Fruit fly (Drosophila melanogaster) whole organism, adult: Measurements from ENCODE around the gene Phs.

Experiments
- CG11617 ChIP-seq: fragments of 200-800 bp; sonication (Bioruptor generic); optimal IDR thresholded peaks from 2 replicates; lab custom pipeline; 2017; ENCODE audit warnings: mild to moderate bottlenecking, missing biosample characterization, missing genetic modification reagents, missing genetic modification characterization
- CG12768 ChIP-seq: fragments of 200-800 bp; sonication (Bioruptor generic); optimal IDR thresholded peaks from 2 replicates; lab custom pipeline; 2017; ENCODE audit warnings: missing biosample characterization, missing genetic modification characterization, mild to moderate bottlenecking, moderate library complexity, missing genetic modification reagents
- CG14711 ChIP-seq: fragments of 200-800 bp; sonication (Bioruptor generic); optimal IDR thresholded peaks from 2 replicates; lab custom pipeline; 2018; ENCODE audit warnings: missing biosample characterization, mild to moderate bottlenecking, missing genetic modification characterization, moderate library complexity
- CG1620 ChIP-seq: fragments of 200-800 bp; sonication (Bioruptor generic); optimal IDR thresholded peaks from 2 replicates; lab custom pipeline; 2016; ENCODE audit warnings: missing biosample characterization, missing genetic modification characterization
- CG33017 ChIP-seq: fragments of 200-800 bp; sonication (Bioruptor generic); optimal IDR thresholded peaks from 2 replicates; lab custom pipeline; 2018; ENCODE audit warnings: missing biosample characterization, mild to moderate bottlenecking, missing genetic modification characterization, moderate library complexity
- CG5204 ChIP-seq: fragments of 200-800 bp; sonication (Bioruptor generic); optimal IDR thresholded peaks from 2 replicates; lab custom pipeline; 2016; ENCODE audit warnings: missing biosample characterization, missing genetic modification characterization
- CG7045 ChIP-seq: fragments of 200-800 bp; sonication (Bioruptor generic); optimal IDR thresholded peaks from 2 replicates; lab custom pipeline; 2017; ENCODE audit warnings: missing biosample characterization, mild to moderate bottlenecking, missing genetic modification characterization
- CG7101 ChIP-seq: fragments of 200-800 bp; sonication (Bioruptor generic); optimal IDR thresholded peaks from 2 replicates; lab custom pipeline; 2018; ENCODE audit warnings: missing biosample characterization, mild to moderate bottlenecking, missing genetic modification characterization, moderate library complexity
- Clk ChIP-seq: fragments of 200-800 bp; sonication (Bioruptor generic); optimal IDR thresholded peaks from 2 replicates; lab custom pipeline; 2017; ENCODE audit warnings: missing biosample characterization, missing genetic modification characterization
- Crg-1 ChIP-seq: fragments of 200-800 bp; sonication (Bioruptor generic); optimal IDR thresholded peaks from 2 replicates; lab custom pipeline; 2016; ENCODE audit warnings: missing biosample characterization, missing genetic modification characterization
- Hr96 ChIP-seq: fragments of 200-800 bp; sonication (Bioruptor generic); optimal IDR thresholded peaks from 2 replicates; lab custom pipeline; 2016; ENCODE audit warnings: missing biosample characterization, missing genetic modification characterization
- Mnt ChIP-seq: fragments of 200-800 bp; sonication (Bioruptor generic); optimal IDR thresholded peaks from 2 replicates; lab custom pipeline; 2016; ENCODE audit warnings: missing biosample characterization, mild to moderate bottlenecking, missing genetic modification characterization
- bab1 ChIP-seq: fragments of 200-800 bp; sonication (Bioruptor generic); optimal IDR thresholded peaks from 3 replicates; lab custom pipeline; 2019; ENCODE audit warnings: missing biosample characterization, mild to moderate bottlenecking, missing genetic modification characterization, moderate library complexity
- cic ChIP-seq: fragments of 200-800 bp; sonication (Bioruptor generic); optimal IDR thresholded peaks from 2 replicates; lab custom pipeline; 2017; ENCODE audit warnings: missing biosample characterization, mild to moderate bottlenecking, missing genetic modification characterization, moderate library complexity
- cnc ChIP-seq, 2 experiments: fragments of >200 bp; optimal IDR thresholded peaks; 2 replicates each; lab custom pipeline; 2017
- kay ChIP-seq: fragments of 200-800 bp; sonication (Bioruptor generic); peaks from one replicate; lab custom pipeline; 2016; ENCODE audit warnings: missing biosample characterization, missing genetic modification characterization, borderline replicate concordance
- ovo ChIP-seq: fragments of 200-800 bp; sonication (Bioruptor generic); optimal IDR thresholded peaks from 2 replicates; lab custom pipeline; 2016; ENCODE audit warnings: missing biosample characterization, missing genetic modification characterization
- pad ChIP-seq: fragments of 200-800 bp; sonication (Bioruptor generic); optimal IDR thresholded peaks from 3 replicates; lab custom pipeline; 2017; ENCODE audit warnings: missing biosample characterization, missing genetic modification characterization, mild to moderate bottlenecking, moderate library complexity, missing genetic modification reagents
- tj ChIP-seq: fragments of 200-800 bp; sonication (Bioruptor generic); optimal IDR thresholded peaks from 3 replicates; lab custom pipeline; 2017; ENCODE audit warnings: missing biosample characterization, mild to moderate bottlenecking, missing genetic modification characterization, moderate library complexity
- toe ChIP-seq: fragments of 200-800 bp; sonication (Bioruptor generic); optimal IDR thresholded peaks from 2 replicates; lab custom pipeline; 2016; ENCODE audit warnings: missing biosample characterization, missing genetic modification characterization

Gene Phs

dm6 chr3L:15619626-15620247 is at the start of gene Phs:
Phs (plus strand) TSS chr3L:15619901.
- TF ChIP-seq CG1620 (GFP tag; lab: Kevin White, UChicago) (peak; percentile 97), ovo (GFP tag; lab: Kevin White, UChicago) (peak; percentile 73), Hr96 (peak; percentile 84), CG12768 (peak; percentile 86), toe (GFP tag; lab: Kevin White, UChicago) (peak; percentile 82), Crg-1 (GFP tag; lab: Kevin White, UChicago) (peak; percentile 97), bab1 (GFP tag; lab: Kevin White, UChicago) (peak; percentile 20), kay (GFP tag; lab: Kevin White, UChicago) (no peak), Clk (peak; percentile 82), tj (peak; percentile 77), CG7045 (GFP tag; lab: Kevin White, UChicago) (peak; percentile 77), CG14711 (peak; percentile 69), Mnt (GFP tag; lab: Kevin White, UChicago) (peak; percentile 86), CG33017 (tag; lab: Kevin White, UChicago) (peak; percentile 67), CG5204 (GFP tag; lab: Kevin White, UChicago) (peak; percentile 81), cnc (optimal IDR thresholded peaks at IDR 0.05; lab: Kevin White, UChicago) (no peak), cic (GFP tag; lab: Kevin White, UChicago) (peak; percentile 53), CG11617 (GFP tag; lab: Kevin White, UChicago) (peak; percentile 52), CG7101 (tag; lab: Kevin White, UChicago) (peak; percentile 85), pad (GFP tag; lab: Kevin White, UChicago) (peak; percentile 90)

dm6 chr3L:15570571-15570970 is 49.1 kb upstream of the Phs start:
- TF ChIP-seq ovo (GFP tag; lab: Kevin White, UChicago) (no peak), CG11617 (GFP tag; lab: Kevin White, UChicago) (no peak), pad (GFP tag; lab: Kevin White, UChicago) (no peak), CG14711 (no peak), cnc (optimal IDR thresholded peaks at IDR 0.05; lab: Kevin White, UChicago) (no peak), toe (GFP tag; lab: Kevin White, UChicago) (no peak), CG33017 (tag; lab: Kevin White, UChicago) (no peak), CG5204 (GFP tag; lab: Kevin White, UChicago) (no peak), Mnt (GFP tag; lab: Kevin White, UChicago) (no peak), CG12768 (no peak), Clk (no peak), cic (GFP tag; lab: Kevin White, UChicago) (no peak), Crg-1 (GFP tag; lab: Kevin White, UChicago) (no peak)

- TF ChIP-seq Hr96 = no peak
- TF ChIP-seq cic (GFP tag; lab: Kevin White, UChicago) = no peak
- TF ChIP-seq CG11617 (GFP tag; lab: Kevin White, UChicago) = no peak
- TF ChIP-seq CG7045 (GFP tag; lab: Kevin White, UChicago) = no peak
- TF ChIP-seq ovo (GFP tag; lab: Kevin White, UChicago) = no peak
- TF ChIP-seq pad (GFP tag; lab: Kevin White, UChicago) = no peak
- no peak for TF ChIP-seq CG12768
- TF ChIP-seq toe (GFP tag; lab: Kevin White, UChicago) = no peak
- TF ChIP-seq CG33017 (tag; lab: Kevin White, UChicago) = no peak
These were observed 43.3 kb upstream of the Phs start, which contains the start of gene Ufsp2 for dm6 chr3L:15576357-15576756. Ufsp2 (plus strand) TSS chr3L:15576570.

dm6 chr3L:15580487-15580886 is 39.2 kb upstream of the Phs start, which contains the start of the genes mrn and CG12301:
mrn (minus strand) TSS chr3L:15580537.
CG12301 (plus strand) TSS chr3L:15580800.
- peak; percentile 88 for TF ChIP-seq CG1620 (GFP tag; lab: Kevin White, UChicago)
- TF ChIP-seq ovo (GFP tag; lab: Kevin White, UChicago) = no peak
- peak; percentile 62 for TF ChIP-seq CG33017 (tag; lab: Kevin White, UChicago)
- peak; percentile 69 for TF ChIP-seq pad (GFP tag; lab: Kevin White, UChicago)
- TF ChIP-seq bab1 (GFP tag; lab: Kevin White, UChicago) = peak; percentile 91
- no peak for TF ChIP-seq toe (GFP tag; lab: Kevin White, UChicago)
- peak; percentile 78 for TF ChIP-seq Clk
- TF ChIP-seq Mnt (GFP tag; lab: Kevin White, UChicago) = peak; percentile 100
- TF ChIP-seq Crg-1 (GFP tag; lab: Kevin White, UChicago) = peak; percentile 67
- TF ChIP-seq CG5204 (GFP tag; lab: Kevin White, UChicago) = no peak
- no peak for TF ChIP-seq Hr96
- peak; percentile 82 for TF ChIP-seq CG12768
- TF ChIP-seq cnc (optimal IDR thresholded peaks at IDR 0.05; lab: Kevin White, UChicago) = no peak
- peak; percentile 75 for TF ChIP-seq tj
- no peak for TF ChIP-seq kay (GFP tag; lab: Kevin White, UChicago)
- TF ChIP-seq CG11617 (GFP tag; lab: Kevin White, UChicago) = peak; percentile 80
- peak; percentile 80 for TF ChIP-seq CG7101 (tag; lab: Kevin White, UChicago)
- peak; percentile 92 for TF ChIP-seq CG14711
- TF ChIP-seq cic (GFP tag; lab: Kevin White, UChicago) = peak; percentile 42
- peak; percentile 72 for TF ChIP-seq CG7045 (GFP tag; lab: Kevin White, UChicago)

- TF ChIP-seq Mnt (GFP tag; lab: Kevin White, UChicago) (peak; percentile 1), bab1 (GFP tag; lab: Kevin White, UChicago) (peak; percentile 37), Hr96 (no peak)
These were observed 36.2 kb upstream of the Phs start, which contains the start of gene AIMP2 for dm6 chr3L:15583504-15583903. AIMP2 (plus strand) TSS chr3L:15583638.
